Fruit fly (Drosophila melanogaster) whole organism, pupa: ENCODE measurements around the gene Dbct.
A peak's percentile ranks its signal among the peaks of the same experiment; 100 is the strongest.

ENCODE experiments used
- CG10348 ChIP-seq: fragments of 200-800 bp; sonication (Bioruptor generic); IDR thresholded peaks from 2 replicates; pipeline ENCODE4 v1.3.6; 2022; ENCODE audit warnings: missing biosample characterization, missing genetic modification characterization
- CG12605 ChIP-seq: fragments of 200-800 bp; sonication (Bioruptor generic); IDR thresholded peaks from 2 replicates; pipeline ENCODE4 v1.3.6; 2022; ENCODE audit warnings: missing biosample characterization, missing genetic modification characterization
- CG13204 ChIP-seq: fragments of 200-800 bp; sonication (Bioruptor generic); optimal IDR thresholded peaks from 2 replicates; lab custom pipeline; 2018; ENCODE audit warnings: missing biosample characterization, mild to moderate bottlenecking, missing genetic modification characterization, moderate library complexity
- CG14655 ChIP-seq: fragments of 200-800 bp; sonication (Bioruptor generic); optimal IDR thresholded peaks from 3 replicates; lab custom pipeline; 2017; ENCODE audit warnings: mild to moderate bottlenecking, missing biosample characterization, missing genetic modification reagents, missing genetic modification characterization
- CG15710 ChIP-seq: fragments of 200-800 bp; sonication (Bioruptor generic); optimal IDR thresholded peaks from 2 replicates; lab custom pipeline; 2018; ENCODE audit warnings: missing biosample characterization, mild to moderate bottlenecking, missing genetic modification characterization, moderate library complexity
- CG17806 ChIP-seq: fragments of 200-800 bp; sonication (Bioruptor generic); optimal IDR thresholded peaks from 2 replicates; lab custom pipeline; 2018; ENCODE audit warnings: missing biosample characterization, mild to moderate bottlenecking, missing genetic modification characterization, moderate library complexity
- CG32121 ChIP-seq: fragments of 200-800 bp; sonication (Bioruptor generic); IDR thresholded peaks from 2 replicates; pipeline ENCODE4 v1.3.6; 2022; ENCODE audit warnings: missing biosample characterization, missing genetic modification characterization
- CG34367 ChIP-seq: fragments of 200-800 bp; sonication (Bioruptor generic); optimal IDR thresholded peaks from 2 replicates; lab custom pipeline; 2018; ENCODE audit warnings: missing biosample characterization, mild to moderate bottlenecking, missing genetic modification characterization
- CG4496 ChIP-seq: fragments of 200-800 bp; sonication (Bioruptor generic); IDR thresholded peaks from 3 replicates; pipeline ENCODE4 v1.3.6; 2022; ENCODE audit warnings: missing biosample characterization, missing genetic modification characterization
- CG8159 ChIP-seq: fragments of 200-800 bp; sonication (Bioruptor generic); optimal IDR thresholded peaks from 3 replicates; lab custom pipeline; 2018; ENCODE audit warnings: missing biosample characterization, mild to moderate bottlenecking, missing genetic modification characterization, moderate library complexity
- CG8301 ChIP-seq: fragments of 200-800 bp; sonication (Bioruptor generic); optimal IDR thresholded peaks from 2 replicates; lab custom pipeline; 2018; ENCODE audit warnings: missing biosample characterization, mild to moderate bottlenecking, missing genetic modification characterization
- CG9948 ChIP-seq: fragments of 200-800 bp; sonication (Bioruptor generic); optimal IDR thresholded peaks from 2 replicates; lab custom pipeline; 2018; ENCODE audit warnings: missing biosample characterization, mild to moderate bottlenecking, missing genetic modification characterization, moderate library complexity
- D1 ChIP-seq: fragments of 200-800 bp; sonication (Bioruptor generic); optimal IDR thresholded peaks from 2 replicates; lab custom pipeline; 2018; ENCODE audit warnings: missing biosample characterization, mild to moderate bottlenecking, missing genetic modification characterization, moderate library complexity
- EcR ChIP-seq: fragments of 200-800 bp; sonication (Bioruptor generic); optimal IDR thresholded peaks from 3 replicates; lab custom pipeline; 2019; ENCODE audit warnings: missing biosample characterization, missing genetic modification characterization, mild to moderate bottlenecking, moderate library complexity, missing genetic modification reagents
- Ets98B ChIP-seq: fragments of 200-800 bp; sonication (Bioruptor generic); IDR thresholded peaks from 2 replicates; pipeline ENCODE4 v1.3.6; 2022; ENCODE audit warnings: missing biosample characterization, missing genetic modification characterization
- Pif1A ChIP-seq: fragments of 200-800 bp; sonication (Bioruptor generic); optimal IDR thresholded peaks from 3 replicates; lab custom pipeline; 2016; ENCODE audit warnings: missing biosample characterization, missing genetic modification characterization
- Pif1B ChIP-seq: fragments of 200-800 bp; sonication (Bioruptor generic); optimal IDR thresholded peaks from 3 replicates; lab custom pipeline; 2016; ENCODE audit warnings: missing biosample characterization, missing genetic modification characterization
- Snoo ChIP-seq: fragments of 200-800 bp; sonication (Bioruptor generic); optimal IDR thresholded peaks from 3 replicates; lab custom pipeline; 2017; ENCODE audit warnings: missing biosample characterization, mild to moderate bottlenecking, missing genetic modification characterization, inconsistent platforms
- fd96Ca ChIP-seq: fragments of 200-800 bp; sonication (Bioruptor generic); IDR thresholded peaks from 3 replicates; pipeline ENCODE4 v1.3.6; 2022; ENCODE audit warnings: missing biosample characterization, missing genetic modification characterization
- gl ChIP-seq: fragments of 200-800 bp; sonication (Bioruptor generic); optimal IDR thresholded peaks from 2 replicates; lab custom pipeline; 2018; ENCODE audit warnings: missing biosample characterization, mild to moderate bottlenecking, missing genetic modification characterization
- rn ChIP-seq: fragments of 200-800 bp; sonication (Bioruptor generic); IDR thresholded peaks from 2 replicates; pipeline ENCODE4 v1.3.6; 2022; ENCODE audit warnings: missing biosample characterization, missing genetic modification characterization

The Dbct gene

DNA sequence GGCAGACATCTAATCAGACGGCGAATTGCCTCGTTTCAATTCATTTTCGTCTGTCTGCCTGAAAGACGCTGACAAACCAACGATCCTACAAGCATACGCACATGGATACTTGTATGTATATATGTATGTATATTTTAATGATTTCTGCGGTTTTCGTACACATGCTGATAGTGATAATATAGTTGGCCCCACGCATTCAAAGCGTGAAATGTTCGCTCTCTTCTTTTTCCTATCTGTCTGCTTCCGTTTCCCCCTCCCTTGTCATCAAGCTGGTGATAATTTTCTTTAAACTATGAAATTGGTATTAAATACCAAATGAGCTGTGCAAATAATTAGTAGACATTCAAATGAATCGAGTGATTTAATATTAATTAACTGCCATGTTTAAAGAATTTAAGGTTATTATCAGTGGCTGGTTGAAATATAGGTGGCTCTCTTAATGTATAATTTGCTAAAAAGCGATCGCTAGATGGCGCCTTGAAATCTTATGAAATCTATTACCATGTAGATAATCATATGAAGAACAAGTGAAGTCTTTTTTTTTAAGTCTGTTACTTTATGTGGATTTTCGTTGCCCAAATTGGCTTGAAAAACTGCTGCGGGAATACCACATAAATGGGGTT, 5.0 kb upstream of the Dbct start, which contains the start of gene CG33177:
Gene CG33177 (plus strand): TSS at position 588 of the 623 bp plus-strand sequence.
- no peak for TF ChIP-seq CG15710 (tag; lab: Kevin White, UChicago)
- no peak for TF ChIP-seq Pif1A (GFP tag; lab: Kevin White, UChicago)
- no peak for TF ChIP-seq CG9948 (tag; lab: Kevin White, UChicago)
- no peak for TF ChIP-seq CG13204 (GFP tag; lab: Kevin White, UChicago)
- TF ChIP-seq CG32121: no peak
- TF ChIP-seq Snoo (tag; lab: Kevin White, UChicago): no peak

DNA sequence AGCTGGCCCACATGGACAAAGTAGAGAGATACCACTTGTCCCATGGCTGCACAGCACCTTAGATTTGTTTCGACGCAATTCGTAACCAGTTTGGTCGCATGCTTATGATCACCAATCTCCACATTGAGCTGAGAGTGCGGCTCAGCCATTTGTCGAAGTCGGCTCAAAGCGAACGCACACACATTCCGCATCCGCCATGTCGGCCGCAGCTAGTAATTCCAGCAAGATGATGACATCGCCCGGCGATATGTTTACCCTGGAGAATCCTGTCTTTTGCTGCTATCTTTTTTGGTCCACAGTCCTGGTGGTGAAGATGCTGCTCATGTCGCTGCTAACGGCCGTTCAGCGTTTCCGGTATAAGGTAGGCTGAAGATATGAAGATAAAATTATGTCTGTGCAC, 3.2 kb upstream of the Dbct start, which contains the start of gene CG33178:
Gene CG33178 (plus strand): TSS at position 147 of the 400 bp plus-strand sequence.
- TF ChIP-seq CG14655 (GFP tag; lab: Kevin White, UChicago) (no peak), CG34367 (no peak), CG4496 (0 out of 3 replicates have a peak, but pooled peaks have one; percentile 39)

DNA sequence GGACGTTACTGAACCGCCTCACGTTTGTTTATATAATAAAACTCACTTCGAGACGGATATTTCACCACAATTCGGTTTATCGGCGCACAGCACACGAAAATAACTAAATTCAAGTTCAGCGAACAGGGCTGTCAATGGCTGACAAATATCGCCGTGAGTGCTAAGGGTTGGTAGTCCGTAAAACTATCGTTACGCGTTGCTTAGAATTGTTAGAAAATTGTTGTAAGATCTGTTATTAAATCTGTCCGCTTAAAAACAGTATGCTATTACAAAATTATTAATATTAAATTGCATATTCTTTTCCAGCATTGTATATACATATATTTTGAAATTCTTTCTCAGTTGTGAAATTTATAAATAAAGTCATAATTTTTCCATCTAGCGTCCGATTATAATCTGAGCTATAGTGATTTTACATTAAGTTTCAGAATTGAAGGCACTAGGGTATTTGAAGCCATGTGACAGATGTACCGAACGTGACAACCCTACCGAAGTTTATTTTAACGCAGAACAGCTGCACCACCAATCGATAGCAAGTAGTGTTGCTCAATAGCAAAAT, 1.3 kb upstream of the Dbct start, which contains the start of gene Cox17:
Gene Cox17 (minus strand): TSS at position 120 of the 559 bp plus-strand sequence.
- TF ChIP-seq CG9948 (tag; lab: Kevin White, UChicago) (peak; percentile 72), rn (GFP tag; lab: Robert Waterston, UW) (no peak), CG17806 (tag; lab: Kevin White, UChicago) (peak; percentile 57), CG10348 (GFP tag; lab: Robert Waterston, UW) (peak; percentile 62), CG13204 (GFP tag; lab: Kevin White, UChicago) (peak; percentile 13), CG8159 (tag; lab: Kevin White, UChicago) (peak; percentile 80), Ets98B (GFP tag; lab: Robert Waterston, UW) (peak; percentile 38), Pif1A (GFP tag; lab: Kevin White, UChicago) (peak; percentile 74), CG34367 (peak; percentile 58), EcR (GFP tag; lab: Kevin White, UChicago) (no peak), Pif1B (GFP tag; lab: Kevin White, UChicago) (peak; percentile 58), gl (tag; lab: Kevin White, UChicago) (peak; percentile 15), CG8301 (peak; percentile 66), fd96Ca (GFP tag; lab: Robert Waterston, UW) (peak; percentile 63; the same call in 2 of the 3 replicates), CG14655 (GFP tag; lab: Kevin White, UChicago) (peak; percentile 82), Snoo (tag; lab: Kevin White, UChicago) (peak; percentile 61), CG12605 (GFP tag; lab: Robert Waterston, UW) (no peak), CG15710 (tag; lab: Kevin White, UChicago) (peak; percentile 78), D1 (tag; lab: Kevin White, UChicago) (peak; percentile 22), CG4496 (peak; percentile 21; the same call in 1 of the 3 replicates), CG32121 (peak; percentile 31; the same call in 1 of the 2 replicates)

DNA sequence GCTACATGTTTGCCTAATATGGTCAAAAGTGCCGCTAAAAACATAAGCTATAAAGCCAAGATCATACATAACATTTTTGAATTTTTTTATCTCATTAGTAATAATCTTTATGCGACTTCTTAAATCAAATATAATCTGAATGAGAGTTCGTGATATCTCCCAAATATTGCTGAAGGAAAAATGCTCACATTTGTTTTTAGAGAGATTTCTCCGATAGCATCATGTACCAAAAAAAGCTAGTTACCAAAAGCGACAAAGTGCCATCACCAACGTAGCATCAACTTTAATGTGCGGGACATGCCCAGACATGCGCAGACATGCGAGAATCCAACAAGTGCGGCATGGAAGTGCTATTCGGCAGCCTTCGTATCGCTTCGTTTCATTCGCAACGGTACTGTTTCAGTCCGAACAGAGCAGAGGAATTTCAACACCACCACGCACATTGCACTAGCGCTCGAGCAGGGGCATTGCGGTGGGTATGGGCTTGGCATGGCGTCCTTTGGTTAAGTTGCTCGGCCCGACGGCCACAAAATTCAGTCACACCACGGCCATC, 3.3 kb downstream of the Dbct start, which contains the start of gene Rab3-GEF:
Gene Rab3-GEF (plus strand): TSS at position 537 of the 553 bp plus-strand sequence.
- TF ChIP-seq CG12605 (GFP tag; lab: Robert Waterston, UW) (peak; percentile 76; the same call in 1 of the 2 replicates), CG15710 (tag; lab: Kevin White, UChicago) (no peak), CG13204 (GFP tag; lab: Kevin White, UChicago) (no peak)

DNA sequence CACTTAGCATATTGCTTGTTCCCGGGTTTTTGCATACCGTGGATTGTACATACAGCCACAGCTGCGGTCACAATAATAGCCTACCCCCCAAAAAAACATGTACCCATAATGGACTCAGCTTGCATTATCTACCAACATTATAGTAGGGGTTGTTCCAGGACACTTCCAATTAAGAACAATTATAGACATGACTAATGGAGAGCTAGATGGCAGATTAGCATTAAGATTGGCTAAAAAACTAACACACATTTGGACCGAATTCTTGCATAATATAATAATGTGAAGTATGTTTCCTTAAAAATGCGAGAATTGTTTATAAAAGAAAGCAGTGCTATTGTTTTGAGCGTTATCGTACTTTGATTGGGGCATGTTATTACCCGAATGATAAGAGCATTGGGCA, 4.4 kb downstream of the Dbct start:
- TF ChIP-seq CG9948 (tag; lab: Kevin White, UChicago): no peak
- peak; percentile 44 for TF ChIP-seq CG8159 (tag; lab: Kevin White, UChicago)
- no peak for TF ChIP-seq CG32121
- TF ChIP-seq CG8301: no peak
- no peak for TF ChIP-seq D1 (tag; lab: Kevin White, UChicago)

DNA sequence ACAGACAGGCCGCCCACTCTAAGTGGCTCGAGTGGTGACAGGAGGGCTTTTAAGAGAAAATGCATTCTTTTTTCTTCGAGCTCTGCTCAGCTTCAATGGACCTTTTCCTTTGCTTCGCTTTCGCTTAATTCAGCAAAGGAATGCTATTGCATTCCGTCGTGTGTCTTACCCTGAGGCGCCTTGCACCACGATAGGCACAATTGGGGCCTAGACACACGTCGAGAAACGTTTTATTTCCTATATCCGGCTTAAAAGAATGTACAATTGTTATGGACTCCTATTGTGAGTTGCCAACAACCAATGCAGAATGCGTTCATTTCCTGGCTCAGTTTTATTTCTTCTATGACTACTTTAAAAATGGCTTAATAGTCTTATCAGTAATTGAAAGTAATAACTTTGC, 5.2 kb downstream of the Dbct start:
- TF ChIP-seq Snoo (tag; lab: Kevin White, UChicago) (no peak), CG15710 (tag; lab: Kevin White, UChicago) (no peak), rn (GFP tag; lab: Robert Waterston, UW) (no peak), CG8301 (no peak), D1 (tag; lab: Kevin White, UChicago) (no peak), EcR (GFP tag; lab: Kevin White, UChicago) (no peak), gl (tag; lab: Kevin White, UChicago) (no peak)
- TF ChIP-seq, all 21 proteins: peak for 0
